Fruit fly (Drosophila melanogaster) whole organism, embryonic: ENCODE results near the gene CG17121.

Experiments
- Atf-2 ChIP-seq: fragments of 200-800 bp; sonication (Bioruptor generic); optimal IDR thresholded peaks from 2 replicates; lab custom pipeline; 2016; ENCODE audit warnings: missing biosample characterization, missing genetic modification characterization
- B-H1 ChIP-seq: fragments of 200-800 bp; sonication (Bioruptor generic); IDR thresholded peaks from 3 replicates; pipeline ENCODE4 v1.3.6; 2022; ENCODE audit warnings: missing biosample characterization, missing genetic modification characterization
- Bdp1 ChIP-seq: fragments of 200-800 bp; sonication (Bioruptor generic); optimal IDR thresholded peaks from 3 replicates; lab custom pipeline; 2016; ENCODE audit warnings: missing biosample characterization, missing genetic modification characterization
- Blimp-1 ChIP-seq: fragments of 200-800 bp; sonication (Bioruptor generic); optimal IDR thresholded peaks from 3 replicates; lab custom pipeline; 2018; ENCODE audit warnings: missing biosample characterization, missing genetic modification characterization, mild to moderate bottlenecking, moderate library complexity, missing genetic modification reagents
- CG10321 ChIP-seq: fragments of 200-800 bp; sonication (Bioruptor generic); IDR thresholded peaks from 2 replicates; pipeline ENCODE4 v1.3.6; 2022; ENCODE audit warnings: missing biosample characterization, missing genetic modification characterization
- CG12104 ChIP-seq: fragments of 200-800 bp; sonication (Bioruptor generic); optimal IDR thresholded peaks from 3 replicates; lab custom pipeline; 2016; ENCODE audit warnings: missing biosample characterization, missing genetic modification characterization
- CG12299 ChIP-seq: fragments of 200-800 bp; sonication (Bioruptor generic); optimal IDR thresholded peaks from 2 replicates; lab custom pipeline; 2018; ENCODE audit warnings: missing biosample characterization, mild to moderate bottlenecking, missing genetic modification characterization
- CG12744 ChIP-seq: fragments of 200-800 bp; sonication (Bioruptor generic); optimal IDR thresholded peaks from 2 replicates; lab custom pipeline; 2016; ENCODE audit warnings: missing biosample characterization, missing genetic modification characterization
- CG13123 ChIP-seq: fragments of 200-800 bp; sonication (Bioruptor generic); optimal IDR thresholded peaks from 2 replicates; lab custom pipeline; 2016; ENCODE audit warnings: missing biosample characterization, missing genetic modification characterization
- CG14441 ChIP-seq: fragments of 200-800 bp; sonication (Bioruptor generic); IDR thresholded peaks from 2 replicates; pipeline ENCODE4 v1.3.6; 2022; ENCODE audit warnings: missing biosample characterization, missing genetic modification characterization
- CG15011 ChIP-seq: fragments of 200-800 bp; sonication (Bioruptor generic); optimal IDR thresholded peaks from 3 replicates; lab custom pipeline; 2018; ENCODE audit warnings: missing biosample characterization, mild to moderate bottlenecking, missing genetic modification characterization
- CG16863 ChIP-seq: fragments of 200-800 bp; sonication (Bioruptor generic); optimal IDR thresholded peaks from 3 replicates; lab custom pipeline; 2016; ENCODE audit warnings: missing biosample characterization, missing genetic modification characterization
- CG17568 ChIP-seq: fragments of 200-800 bp; sonication (Bioruptor generic); optimal IDR thresholded peaks from 2 replicates; lab custom pipeline; 2018; ENCODE audit warnings: missing biosample characterization, mild to moderate bottlenecking, missing genetic modification characterization, moderate library complexity
- CG18476 ChIP-seq: fragments of 200-800 bp; sonication (Bioruptor generic); optimal IDR thresholded peaks from 2 replicates; lab custom pipeline; 2016; ENCODE audit warnings: missing biosample characterization, mild to moderate bottlenecking, missing genetic modification characterization
- CG2875 ChIP-seq: fragments of 200-800 bp; sonication (Bioruptor generic); optimal IDR thresholded peaks from 2 replicates; lab custom pipeline; 2017; ENCODE audit warnings: missing biosample characterization, mild to moderate bottlenecking, missing genetic modification characterization, missing genetic modification reagents
- CG6854 ChIP-seq: fragments of 200-800 bp; sonication (Bioruptor generic); optimal IDR thresholded peaks from 3 replicates; lab custom pipeline; 2017; ENCODE audit warnings: missing biosample characterization, mild to moderate bottlenecking, missing genetic modification characterization
- CG7372 ChIP-seq: fragments of 200-800 bp; sonication (Bioruptor generic); IDR thresholded peaks from 2 replicates; pipeline ENCODE4 v1.3.6; 2022; ENCODE audit warnings: missing biosample characterization, missing genetic modification characterization
- CG8944 ChIP-seq: fragments of 200-800 bp; sonication (Bioruptor generic); optimal IDR thresholded peaks from 3 replicates; lab custom pipeline; 2016; ENCODE audit warnings: missing biosample characterization, missing genetic modification characterization
- CG9727 ChIP-seq: fragments of 200-800 bp; sonication (Bioruptor generic); optimal IDR thresholded peaks from 3 replicates; lab custom pipeline; 2017; ENCODE audit warnings: missing biosample characterization, mild to moderate bottlenecking, missing genetic modification characterization
- Dll ChIP-seq: fragments of 200-800 bp; sonication (Bioruptor generic); IDR thresholded peaks from 4 replicates; pipeline ENCODE4 v1.3.6; 2022; ENCODE audit warnings: missing biosample characterization, missing genetic modification characterization; ENCODE audit not compliant: partially characterized antibody
- Gsc ChIP-seq: fragments of 200-800 bp; sonication (Bioruptor generic); IDR thresholded peaks from 2 replicates; pipeline ENCODE4 v1.3.6; 2022; ENCODE audit warnings: missing biosample characterization, missing genetic modification characterization
- Gug ChIP-seq: fragments of 200-800 bp; sonication (Bioruptor generic); IDR thresholded peaks from 4 replicates; pipeline ENCODE4 v1.3.6; 2022; ENCODE audit warnings: missing biosample characterization, missing genetic modification characterization
- Hand ChIP-seq: fragments of 200-800 bp; sonication (Bioruptor generic); optimal IDR thresholded peaks from 2 replicates; lab custom pipeline; 2017; ENCODE audit warnings: mild to moderate bottlenecking, missing biosample characterization, missing genetic modification reagents, missing genetic modification characterization
- Hr51 ChIP-seq, 2 experiments: fragments of 200-800 bp; sonication (Bioruptor generic); optimal IDR thresholded peaks; 2 replicates in 1 of 2; 3 replicates in 1 of 2; lab custom pipeline; 2016 to 2018; ENCODE audit warnings: missing biosample characterization in 2 of 2, missing genetic modification characterization in 2 of 2, mild to moderate bottlenecking in 1 of 2, moderate library complexity in 1 of 2
- Jarid2 ChIP-seq: fragments of 200-800 bp; sonication (Bioruptor generic); optimal IDR thresholded peaks from 3 replicates; lab custom pipeline; 2017; ENCODE audit warnings: mild to moderate bottlenecking, missing biosample characterization, missing genetic modification reagents, missing genetic modification characterization
- MTF-1 ChIP-seq: fragments of 200-800 bp; sonication (Bioruptor generic); optimal IDR thresholded peaks from 2 replicates; lab custom pipeline; 2018; ENCODE audit warnings: missing biosample characterization, mild to moderate bottlenecking, missing genetic modification characterization, borderline replicate concordance
- Mes4 ChIP-seq: fragments of 200-800 bp; sonication (Bioruptor generic); optimal IDR thresholded peaks from 2 replicates; lab custom pipeline; 2016; ENCODE audit warnings: missing biosample characterization, missing genetic modification characterization
- Myb ChIP-seq: fragments of 200-800 bp; sonication (Bioruptor generic); optimal IDR thresholded peaks from 2 replicates; lab custom pipeline; 2016; ENCODE audit warnings: missing biosample characterization, missing genetic modification characterization
- NfI ChIP-seq: fragments of 200-800 bp; sonication (Bioruptor generic); optimal IDR thresholded peaks from 3 replicates; lab custom pipeline; 2018; ENCODE audit warnings: missing biosample characterization, mild to moderate bottlenecking, missing genetic modification characterization, moderate library complexity
- Ptx1 ChIP-seq: fragments of 200-800 bp; sonication (Bioruptor generic); IDR thresholded peaks from 2 replicates; pipeline ENCODE4 v1.3.6; 2022; ENCODE audit warnings: missing biosample characterization, missing genetic modification characterization
- Rfx ChIP-seq: fragments of 200-800 bp; sonication (Bioruptor generic); IDR thresholded peaks from 2 replicates; pipeline ENCODE4 v1.3.6; 2022; ENCODE audit warnings: missing biosample characterization, missing genetic modification characterization
- Sox102F ChIP-seq: fragments of 200-800 bp; sonication (Bioruptor generic); optimal IDR thresholded peaks from 2 replicates; lab custom pipeline; 2018; ENCODE audit warnings: missing biosample characterization, mild to moderate bottlenecking, missing genetic modification characterization, moderate library complexity
- Ssrp ChIP-seq: fragments of 200-800 bp; sonication (Bioruptor generic); optimal IDR thresholded peaks from 2 replicates; lab custom pipeline; 2018; ENCODE audit warnings: missing biosample characterization, mild to moderate bottlenecking, missing genetic modification characterization, moderate library complexity
- abd-A ChIP-seq: fragments of 200-800 bp; sonication (Bioruptor generic); optimal IDR thresholded peaks from 3 replicates; lab custom pipeline; 2019; ENCODE audit warnings: missing biosample characterization, mild to moderate bottlenecking, missing genetic modification characterization, moderate library complexity
- az2 ChIP-seq: fragments of 200-800 bp; sonication (Bioruptor generic); optimal IDR thresholded peaks from 3 replicates; lab custom pipeline; 2016; ENCODE audit warnings: missing biosample characterization, missing genetic modification characterization
- chif ChIP-seq, 2 experiments: fragments of 200-800 bp; sonication (Bioruptor generic); optimal IDR thresholded peaks; 3 replicates each; lab custom pipeline; 2016; ENCODE audit warnings: missing biosample characterization in 2 of 2, missing genetic modification characterization in 2 of 2
- corto ChIP-seq: fragments of 200-800 bp; sonication (Bioruptor generic); optimal IDR thresholded peaks from 2 replicates; lab custom pipeline; 2016; ENCODE audit warnings: missing biosample characterization, mild to moderate bottlenecking, missing genetic modification characterization, moderate library complexity
- dan ChIP-seq: fragments of 200-800 bp; sonication (Bioruptor generic); IDR thresholded peaks from 2 replicates; pipeline ENCODE4 v1.3.6; 2022; ENCODE audit warnings: missing biosample characterization, missing genetic modification characterization
- en ChIP-seq: fragments of 200-800 bp; sonication (Bioruptor generic); optimal IDR thresholded peaks from 2 replicates; lab custom pipeline; 2016; ENCODE audit warnings: missing biosample characterization, missing genetic modification characterization
- eve ChIP-seq, 2 experiments: fragments of >200 bp; optimal IDR thresholded peaks; 2 replicates each; lab custom pipeline; 2017; ENCODE audit warnings: missing biosample characterization in 2 of 2, missing genetic modification characterization in 2 of 2
- gsb ChIP-seq: fragments of 200-800 bp; sonication (Bioruptor generic); IDR thresholded peaks from 2 replicates; pipeline ENCODE4 v1.3.6; 2022; ENCODE audit warnings: missing biosample characterization, missing genetic modification characterization
- gt ChIP-seq: fragments of 200-800 bp; sonication (Bioruptor generic); IDR thresholded peaks from 2 replicates; pipeline ENCODE4 v1.3.6; 2022; ENCODE audit warnings: missing biosample characterization, missing genetic modification characterization
- kay ChIP-seq: fragments of 200-800 bp; sonication (Bioruptor generic); optimal IDR thresholded peaks from 2 replicates; lab custom pipeline; 2016; ENCODE audit warnings: missing biosample characterization, missing genetic modification characterization
- pnt ChIP-seq: fragments of 200-800 bp; sonication (Bioruptor generic); optimal IDR thresholded peaks from 3 replicates; lab custom pipeline; 2016; ENCODE audit warnings: missing biosample characterization, missing genetic modification characterization
- sisA ChIP-seq: fragments of 200-800 bp; sonication (Bioruptor generic); IDR thresholded peaks from 2 replicates; pipeline ENCODE4 v1.3.6; 2022; ENCODE audit warnings: missing biosample characterization, missing genetic modification characterization
- sr ChIP-seq: fragments of 200-800 bp; sonication (Bioruptor generic); IDR thresholded peaks from 3 replicates; pipeline ENCODE4 v1.3.6; 2022; ENCODE audit warnings: missing biosample characterization, missing genetic modification characterization
- tin ChIP-seq: fragments of 200-800 bp; sonication (Bioruptor generic); optimal IDR thresholded peaks from 3 replicates; lab custom pipeline; 2016; ENCODE audit warnings: missing biosample characterization, missing genetic modification characterization
- twi ChIP-seq: fragments of 200-800 bp; optimal IDR thresholded peaks from 2 replicates; lab custom pipeline; 2019; ENCODE audit warnings: missing biosample characterization, mild to moderate bottlenecking, missing genetic modification characterization, moderate library complexity
- vvl ChIP-seq: fragments of 200-800 bp; sonication (Bioruptor generic); IDR thresholded peaks from 2 replicates; pipeline ENCODE4 v1.3.6; 2022; ENCODE audit warnings: missing biosample characterization, missing genetic modification characterization
- wdn ChIP-seq: fragments of 200-800 bp; sonication (Bioruptor generic); IDR thresholded peaks from 2 replicates; pipeline ENCODE4 v1.3.6; 2022; ENCODE audit warnings: missing biosample characterization, missing genetic modification characterization
- wek ChIP-seq: fragments of 200-800 bp; sonication (Bioruptor generic); optimal IDR thresholded peaks from 3 replicates; lab custom pipeline; 2018; ENCODE audit warnings: missing biosample characterization, mild to moderate bottlenecking, missing genetic modification characterization, moderate library complexity

Gene CG17121

dm6 chr3R:23028506-23028905 lies 19.5 kb downstream of the CG17121 start (continued):
- no peak for TF ChIP-seq CG17568 (GFP tag; lab: Kevin White, UChicago)
- no peak for TF ChIP-seq gt (GFP tag; lab: Robert Waterston, UW)
- TF ChIP-seq Atf-2 (GFP tag; lab: Kevin White, UChicago) = peak; percentile 52
- peak; percentile 24 for TF ChIP-seq Bdp1 (GFP tag; lab: Kevin White, UChicago)
- TF ChIP-seq CG13123 (GFP tag; lab: Kevin White, UChicago) = no peak
- peak in 1 of 2 experiments; percentile 37 for TF ChIP-seq Hr51 (GFP tag; optimal IDR thresholded peaks at IDR 0.05; lab: Kevin White, UChicago)
- no peak for TF ChIP-seq CG6854 (GFP tag; lab: Kevin White, UChicago)
- TF ChIP-seq Gug (GFP tag; lab: Robert Waterston, UW) = peak; percentile 66; the same call in 1 of the 4 replicates
- no peak for TF ChIP-seq Dll
- TF ChIP-seq Hand = no peak
- no peak for TF ChIP-seq MTF-1
- peak; percentile 86; the same call in 1 of the 2 replicates for TF ChIP-seq Rfx (GFP tag; lab: Robert Waterston, UW)
- TF ChIP-seq Ssrp (tag; lab: Kevin White, UChicago) = no peak
- TF ChIP-seq CG2875 (GFP tag; lab: Kevin White, UChicago) = no peak
- peak; percentile 53; the same call in 1 of the 2 replicates for TF ChIP-seq wdn
- TF ChIP-seq eve (GFP tag; optimal IDR thresholded peaks at IDR 0.05; lab: Kevin White, UChicago) = no peak
- TF ChIP-seq wek = no peak
- no peak for TF ChIP-seq pnt (GFP tag; lab: Kevin White, UChicago)
- no peak for TF ChIP-seq CG12299 (tag; lab: Kevin White, UChicago)
- TF ChIP-seq Blimp-1 (GFP tag; lab: Kevin White, UChicago) = peak; percentile 16
- peak; percentile 38 for TF ChIP-seq en (GFP tag; lab: Kevin White, UChicago)
- TF ChIP-seq vvl (GFP tag; lab: Robert Waterston, UW) = peak; percentile 67; the same call in 1 of the 2 replicates
- no peak for TF ChIP-seq CG18476 (GFP tag; lab: Kevin White, UChicago)
- TF ChIP-seq dan (GFP tag; lab: Robert Waterston, UW) = no peak
- TF ChIP-seq CG16863 (GFP tag; lab: Kevin White, UChicago) = peak; percentile 32
- no peak for TF ChIP-seq twi (tag; lab: Kevin White, UChicago)
- TF ChIP-seq CG15011 = no peak
- TF ChIP-seq Sox102F (GFP tag; lab: Kevin White, UChicago) = peak; percentile 27
- TF ChIP-seq sr (GFP tag; lab: Robert Waterston, UW) = no peak
- TF ChIP-seq Gsc (GFP tag; lab: Robert Waterston, UW) = no peak
- TF ChIP-seq sisA (GFP tag; lab: Robert Waterston, UW) = peak; percentile 37; the same call in 1 of the 2 replicates
- TF ChIP-seq CG8944 (GFP tag; lab: Kevin White, UChicago) = peak; percentile 45
- TF ChIP-seq abd-A (tag; lab: Kevin White, UChicago) = no peak
- TF ChIP-seq corto (GFP tag; lab: Kevin White, UChicago) = no peak
- peak; percentile 58; the same call in 2 of the 3 replicates for TF ChIP-seq B-H1 (GFP tag; lab: Robert Waterston, UW)
- TF ChIP-seq Myb (GFP tag; lab: Kevin White, UChicago) = peak; percentile 46
- TF ChIP-seq NfI (GFP tag; lab: Kevin White, UChicago) = peak; percentile 70
- TF ChIP-seq az2 (GFP tag; lab: Kevin White, UChicago) = peak; percentile 51
- TF ChIP-seq gsb (GFP tag; lab: Robert Waterston, UW) = peak; percentile 53; the same call in 1 of the 2 replicates
- peak; percentile 37 for TF ChIP-seq CG12104
- TF ChIP-seq CG10321 (GFP tag; lab: Robert Waterston, UW) = no peak
- peak; percentile 68 for TF ChIP-seq CG14441 (GFP tag; lab: Robert Waterston, UW)
- TF ChIP-seq tin = peak; percentile 42
- peak; percentile 38 for TF ChIP-seq CG9727 (GFP tag; lab: Kevin White, UChicago)
- TF ChIP-seq CG12744 = peak; percentile 49
- no peak for TF ChIP-seq kay (GFP tag; lab: Kevin White, UChicago)
- peak; percentile 71 for TF ChIP-seq CG7372
- TF ChIP-seq Ptx1 (GFP tag; lab: Robert Waterston, UW) = peak; percentile 76
- no peak for TF ChIP-seq Jarid2 (GFP tag; lab: Kevin White, UChicago)
- TF ChIP-seq Mes4 = no peak
- TF ChIP-seq chif (GFP tag; optimal IDR thresholded peaks at IDR 0.05; lab: Kevin White, UChicago) = peak; percentile 11 to 24
